Fruit fly (Drosophila melanogaster): ENCODE results near the gene CG42579.

dm6 chrX:20538197-20538596, 10.8 kb downstream of the CG42579 start, which contains the start of gene RunxB:
- TF ChIP-seq insv (optimal IDR thresholded peaks at IDR 0.05) (no peak), Myc (optimal IDR thresholded peaks at IDR 0.05) (no peak), Sin3A (optimal IDR thresholded peaks at IDR 0.05) (no peak), h (optimal IDR thresholded peaks at IDR 0.05) (no peak), ttk (optimal IDR thresholded peaks at IDR 0.05) (no peak), psq (optimal IDR thresholded peaks at IDR 0.05) (no peak)
